Worm (Caenorhabditis elegans) whole organism, young adult: ENCODE measurements around the gene rpt-2.

Experiments used
- let-526 ChIP-seq: fragments of 200-800 bp; sonication (Bioruptor generic); IDR thresholded peaks from 2 replicates; pipeline ENCODE4 v1.3.6; 2022; ENCODE audit warnings: missing genetic modification reagents, missing genetic modification characterization, missing compliant biosample characterization
- let-607 ChIP-seq, 2 experiments: fragments of 200-800 bp in 1 of 2; sonication (Bioruptor generic) in 1 of 2; sonication (generic microtip) in 1 of 2; optimal IDR thresholded peaks; 2 replicates each; lab custom pipeline; 2016 to 2018; ENCODE audit warnings: mild to moderate bottlenecking in 2 of 2, missing compliant biosample characterization in 2 of 2, missing genetic modification characterization in 2 of 2, moderate library complexity in 2 of 2, missing genotype in 1 of 2
- lin-35 ChIP-seq, 3 experiments: fragments of 150-350 bp in 2 of 3; sonication (generic microtip) in 1 of 3; optimal IDR thresholded peaks; 2 replicates each; lab custom pipeline; 2014 to 2018; ENCODE audit warnings: missing biosample characterization in 3 of 3, missing genetic modification characterization in 3 of 3, missing genetic modification reagents in 3 of 3
- ztf-3 ChIP-seq: fragments of 200-800 bp; sonication (Bioruptor generic); optimal IDR thresholded peaks from 2 replicates; lab custom pipeline; 2018; ENCODE audit warnings: mild to moderate bottlenecking, missing genetic modification characterization, missing compliant biosample characterization

- no peak for TF ChIP-seq let-526
- no peak for TF ChIP-seq lin-35 (GFP tag; optimal IDR thresholded peaks at IDR 0.05; lab: Kevin White, UChicago)
- no peak for TF ChIP-seq ztf-3 (GFP tag; lab: Kevin White, UChicago)
- no peak for TF ChIP-seq let-607 (tag; optimal IDR thresholded peaks at IDR 0.05; lab: Kevin White, UChicago)
Measured at ce11 chrV:6036547-6036946, 19.1 kb upstream of the rpt-2 start.
